Worm (Caenorhabditis elegans) whole organism, L1 larva: ENCODE measurements around the gene R74.2.

ENCODE experiments used
- C04F5.9 ChIP-seq: sonication (generic microtip); optimal IDR thresholded peaks from 2 replicates; lab custom pipeline; 2016; ENCODE audit warnings: missing genetic modification characterization, missing compliant biosample characterization
- aha-1 ChIP-seq: fragments of 150-350 bp; optimal IDR thresholded peaks from 2 replicates; lab custom pipeline; 2014; ENCODE audit warnings: missing biosample characterization, missing genetic modification characterization
- ama-1 ChIP-seq: fragments of 150-350 bp; optimal IDR thresholded peaks from 2 replicates; lab custom pipeline; 2014
- blmp-1 ChIP-seq: fragments of 150-350 bp; optimal IDR thresholded peaks from 2 replicates; lab custom pipeline; 2014; ENCODE audit warnings: missing biosample characterization, missing genetic modification characterization
- ceh-63 ChIP-seq: fragments of 200-800 bp; sonication (Bioruptor generic); optimal IDR thresholded peaks from 2 replicates; lab custom pipeline; 2018; ENCODE audit warnings: mild to moderate bottlenecking, missing genetic modification characterization, missing compliant biosample characterization
- ceh-82 ChIP-seq, 3 experiments: fragments of 150-350 bp in 1 of 3; sonication (generic microtip) in 2 of 3; optimal IDR thresholded peaks; 2 replicates each; lab custom pipeline; 2014 to 2017; ENCODE audit warnings: missing biosample characterization in 3 of 3, missing genetic modification characterization in 3 of 3
- ceh-88 ChIP-seq: fragments of 200-800 bp; sonication (Bioruptor generic); IDR thresholded peaks from 2 replicates; pipeline ENCODE4 v1.3.6; 2022; ENCODE audit warnings: missing genetic modification characterization, missing compliant biosample characterization
- ceh-90 ChIP-seq: sonication (generic microtip); optimal IDR thresholded peaks from 2 replicates; lab custom pipeline; 2016; ENCODE audit warnings: missing genetic modification characterization, missing compliant biosample characterization
- ces-1 ChIP-seq: fragments of 150-350 bp; optimal IDR thresholded peaks from 2 replicates; lab custom pipeline; 2014; ENCODE audit warnings: missing biosample characterization, missing genetic modification reagents, missing genetic modification characterization
- dpl-1 ChIP-seq, 3 experiments: fragments of 150-350 bp in 2 of 3; sonication (generic microtip) in 1 of 3; optimal IDR thresholded peaks; 2 replicates each; lab custom pipeline; 2014 to 2017; ENCODE audit warnings: missing biosample characterization in 3 of 3, missing genetic modification characterization in 3 of 3, missing genetic modification reagents in 3 of 3
- efl-1 ChIP-seq, 4 experiments: fragments of 150-350 bp; optimal IDR thresholded peaks in 3 of 4; peaks in 1 of 4; 1 replicate in 1 of 4; 2 replicates in 3 of 4; lab custom pipeline; 2014; ENCODE audit warnings: missing biosample characterization in 2 of 4, missing genetic modification characterization in 2 of 4, missing genetic modification reagents in 2 of 4
- egl-27 ChIP-seq, 2 experiments: fragments of 150-350 bp in 1 of 2; sonication (generic microtip); optimal IDR thresholded peaks; 3 replicates each; lab custom pipeline; 2017 to 2018; ENCODE audit warnings: missing biosample characterization in 2 of 2, missing genetic modification characterization in 2 of 2, missing genetic modification reagents in 2 of 2
- elt-2 ChIP-seq: sonication (generic microtip); optimal IDR thresholded peaks from 2 replicates; lab custom pipeline; 2016; ENCODE audit warnings: missing genetic modification characterization, mild to moderate bottlenecking, inconsistent platforms, missing compliant biosample characterization, missing genetic modification reagents
- ets-5 ChIP-seq: fragments of 200-800 bp; sonication (Bioruptor generic); IDR thresholded peaks from 2 replicates; pipeline ENCODE4 v1.3.6; 2022; ENCODE audit warnings: missing genetic modification characterization, missing compliant biosample characterization
- fkh-10 ChIP-seq: sonication (generic microtip); optimal IDR thresholded peaks from 2 replicates; lab custom pipeline; 2017; ENCODE audit warnings: missing biosample characterization, missing genetic modification reagents, missing genetic modification characterization
- fkh-4 ChIP-seq: sonication (generic microtip); optimal IDR thresholded peaks from 2 replicates; lab custom pipeline; 2016; ENCODE audit warnings: missing compliant biosample characterization, missing genetic modification characterization, borderline replicate concordance
- fkh-8 ChIP-seq: sonication (generic microtip); optimal IDR thresholded peaks from 2 replicates; lab custom pipeline; 2016; ENCODE audit warnings: mild to moderate bottlenecking, missing genetic modification characterization, missing compliant biosample characterization
- hlh-4 ChIP-seq: sonication (generic microtip); optimal IDR thresholded peaks from 2 replicates; lab custom pipeline; 2016; ENCODE audit warnings: mild to moderate bottlenecking, missing genetic modification characterization, missing compliant biosample characterization
- hpl-2 ChIP-seq: fragments of 150-350 bp; optimal IDR thresholded peaks from 2 replicates; lab custom pipeline; 2014; ENCODE audit warnings: missing biosample characterization, missing genetic modification reagents, missing genetic modification characterization
- irx-1 ChIP-seq: sonication (generic microtip); optimal IDR thresholded peaks from 2 replicates; lab custom pipeline; 2016; ENCODE audit warnings: missing genetic modification characterization, missing compliant biosample characterization
- lin-13 ChIP-seq: fragments of 150-350 bp; optimal IDR thresholded peaks from 2 replicates; lab custom pipeline; 2014; ENCODE audit warnings: missing biosample characterization, missing genetic modification reagents, missing genetic modification characterization
- lin-14 ChIP-seq: fragments of 200-800 bp; sonication (Bioruptor generic); optimal IDR thresholded peaks from 2 replicates; lab custom pipeline; 2018; ENCODE audit warnings: mild to moderate bottlenecking, missing genetic modification characterization, moderate library complexity, missing compliant biosample characterization
- lin-15B ChIP-seq: fragments of 150-350 bp; sonication (generic microtip); optimal IDR thresholded peaks from 3 replicates; lab custom pipeline; 2014; ENCODE audit warnings: missing biosample characterization, missing genetic modification characterization
- lin-35 ChIP-seq, 2 experiments: fragments of 150-350 bp; optimal IDR thresholded peaks; 2 replicates each; lab custom pipeline; 2014; ENCODE audit warnings: missing biosample characterization in 2 of 2, missing genetic modification characterization in 2 of 2, missing genetic modification reagents in 2 of 2
- lin-39 ChIP-seq: fragments of 150-350 bp; optimal IDR thresholded peaks from 2 replicates; lab custom pipeline; 2014; ENCODE audit warnings: missing biosample characterization, missing genetic modification reagents, missing genetic modification characterization
- lsy-2 ChIP-seq, 2 experiments: fragments of 150-350 bp; optimal IDR thresholded peaks; 2 replicates each; lab custom pipeline; 2014; ENCODE audit warnings: missing biosample characterization in 2 of 2, missing genetic modification characterization in 2 of 2
- mdl-1 ChIP-seq, 2 experiments: fragments of 150-350 bp; optimal IDR thresholded peaks; 2 replicates each; lab custom pipeline; 2014 to 2017; ENCODE audit warnings: missing biosample characterization in 2 of 2, missing genetic modification characterization in 2 of 2, inconsistent platforms in 1 of 2
- mef-2 ChIP-seq: fragments of 150-350 bp; optimal IDR thresholded peaks from 2 replicates; lab custom pipeline; 2014; ENCODE audit warnings: missing biosample characterization, missing genetic modification characterization
- nhr-12 ChIP-seq: sonication (generic microtip); optimal IDR thresholded peaks from 2 replicates; lab custom pipeline; 2017; ENCODE audit warnings: missing biosample characterization, missing genetic modification characterization
- nhr-20 ChIP-seq: sonication (generic microtip); optimal IDR thresholded peaks from 2 replicates; lab custom pipeline; 2016; ENCODE audit warnings: mild to moderate bottlenecking, missing genetic modification characterization, missing compliant biosample characterization
- nhr-237 ChIP-seq: fragments of 150-350 bp; optimal IDR thresholded peaks from 2 replicates; lab custom pipeline; 2014; ENCODE audit warnings: missing biosample characterization, missing genetic modification characterization
- nhr-47 ChIP-seq: sonication (generic microtip); optimal IDR thresholded peaks from 2 replicates; lab custom pipeline; 2016; ENCODE audit warnings: mild to moderate bottlenecking, missing genetic modification characterization, moderate library complexity, missing compliant biosample characterization
- nhr-71 ChIP-seq: sonication (generic microtip); optimal IDR thresholded peaks from 2 replicates; lab custom pipeline; 2016; ENCODE audit warnings: mild to moderate bottlenecking, missing genetic modification characterization, moderate library complexity, missing compliant biosample characterization
- nhr-77 ChIP-seq: fragments of 150-350 bp; optimal IDR thresholded peaks from 2 replicates; lab custom pipeline; 2014; ENCODE audit warnings: missing biosample characterization, missing genetic modification characterization
- pag-3 ChIP-seq: sonication (generic microtip); optimal IDR thresholded peaks from 2 replicates; lab custom pipeline; 2017; ENCODE audit warnings: missing genetic modification characterization, mild to moderate bottlenecking, missing compliant biosample characterization, antibody characterized with exemption, borderline replicate concordance; ENCODE audit not compliant: insufficient read depth
- skn-1 ChIP-seq: fragments of 150-350 bp; optimal IDR thresholded peaks from 2 replicates; lab custom pipeline; 2014; ENCODE audit warnings: missing biosample characterization, missing genetic modification characterization
- snu-23 ChIP-seq: sonication (generic microtip); optimal IDR thresholded peaks from 2 replicates; lab custom pipeline; 2016; ENCODE audit warnings: missing genetic modification characterization, missing compliant biosample characterization
- sox-4 ChIP-seq: sonication (generic microtip); optimal IDR thresholded peaks from 2 replicates; lab custom pipeline; 2016; ENCODE audit warnings: missing genetic modification characterization, missing compliant biosample characterization
- swsn-7 ChIP-seq: sonication (generic microtip); optimal IDR thresholded peaks from 2 replicates; lab custom pipeline; 2016; ENCODE audit warnings: missing genetic modification characterization, missing compliant biosample characterization
- tlp-1 ChIP-seq: fragments of 150-350 bp; optimal IDR thresholded peaks from 2 replicates; lab custom pipeline; 2014; ENCODE audit warnings: missing biosample characterization, missing genetic modification characterization
- unc-130 ChIP-seq: fragments of 150-350 bp; optimal IDR thresholded peaks from 2 replicates; lab custom pipeline; 2017; ENCODE audit warnings: missing biosample characterization, missing genetic modification characterization, inconsistent platforms
- unc-86 ChIP-seq: sonication (generic microtip); optimal IDR thresholded peaks from 2 replicates; lab custom pipeline; 2016; ENCODE audit warnings: missing genetic modification characterization, missing compliant biosample characterization
- unc-98 ChIP-seq: fragments of 200-800 bp; sonication (Bioruptor generic); IDR thresholded peaks from 2 replicates; pipeline ENCODE4 v1.3.6; 2022; ENCODE audit warnings: missing genetic modification characterization, missing compliant biosample characterization
- vab-15 ChIP-seq: sonication (generic microtip); optimal IDR thresholded peaks from 2 replicates; lab custom pipeline; 2017; ENCODE audit warnings: missing genotype, mild to moderate bottlenecking, missing genetic modification characterization, missing compliant biosample characterization
- xbp-1 ChIP-seq: sonication (generic microtip); optimal IDR thresholded peaks from 2 replicates; lab custom pipeline; 2016; ENCODE audit warnings: missing genetic modification characterization, missing compliant biosample characterization
- zip-4 ChIP-seq: fragments of 200-800 bp; sonication (Bioruptor generic); optimal IDR thresholded peaks from 2 replicates; lab custom pipeline; 2018; ENCODE audit warnings: mild to moderate bottlenecking, missing genetic modification characterization, moderate library complexity, missing compliant biosample characterization
- ztf-11 ChIP-seq, 2 experiments: sonication (generic microtip); optimal IDR thresholded peaks; 2 replicates each; lab custom pipeline; 2016 to 2017; ENCODE audit warnings: missing genetic modification characterization in 2 of 2, missing biosample characterization in 1 of 2, missing compliant biosample characterization in 1 of 2
- ztf-4 ChIP-seq: fragments of 150-350 bp; optimal IDR thresholded peaks from 2 replicates; lab custom pipeline; 2014; ENCODE audit warnings: missing biosample characterization, missing genetic modification characterization

The R74.2 gene

DNA sequence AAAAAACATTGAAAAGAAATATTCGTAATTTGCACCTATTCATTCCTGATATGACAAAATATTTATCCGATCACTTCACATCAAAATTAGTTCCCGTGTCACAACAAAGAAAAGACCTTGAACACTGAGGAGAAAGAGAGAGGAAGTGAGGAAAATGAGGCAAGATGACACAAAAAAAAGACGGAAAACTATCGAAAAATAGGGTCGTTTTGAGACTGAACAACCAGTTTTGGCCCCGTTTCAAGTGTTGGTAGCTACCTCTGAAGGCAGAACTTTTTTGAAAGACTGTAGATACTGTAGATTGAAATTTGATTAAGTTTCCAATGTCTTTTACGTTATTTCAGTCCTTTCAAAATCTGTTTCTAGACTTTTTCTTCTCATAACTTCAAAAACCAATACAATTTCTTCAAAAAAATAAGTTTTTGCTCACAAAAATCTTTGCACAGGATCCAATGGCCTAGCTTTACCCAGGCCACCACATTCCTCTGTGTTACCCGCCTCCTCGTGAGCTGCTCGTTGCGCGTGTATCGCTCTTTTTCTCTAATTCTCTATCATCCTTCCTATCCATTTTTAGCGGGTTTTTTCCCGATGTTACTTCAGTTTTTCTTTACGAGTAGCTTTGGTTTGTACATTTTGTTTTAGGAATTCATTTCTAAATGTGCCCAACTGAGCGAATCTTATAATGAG is 8.5 kb downstream of the R74.2 start (continued):
- TF ChIP-seq mdl-1 (tag; optimal IDR thresholded peaks at IDR 0.05; lab: Kevin White, UChicago) (peak; percentile 63 to 90), tlp-1 (tag; lab: Kevin White, UChicago) (no peak), ztf-4 (tag; lab: Kevin White, UChicago) (no peak), lin-35 (GFP tag; optimal IDR thresholded peaks at IDR 0.05; lab: Kevin White, UChicago) (peak in 1 of 2 experiments; percentile 69), pag-3 (no peak), hpl-2 (GFP tag; lab: Kevin White, UChicago) (no peak), ets-5 (no peak), unc-86 (peak; percentile 73), hlh-4 (tag; lab: Kevin White, UChicago) (no peak), fkh-4 (tag; lab: Kevin White, UChicago) (peak; percentile 47), blmp-1 (tag; lab: Kevin White, UChicago) (no peak), ceh-88 (peak; percentile 38; the same call in 1 of the 2 replicates), unc-130 (tag; lab: Kevin White, UChicago) (no peak), zip-4 (GFP tag; lab: Kevin White, UChicago) (peak; percentile 15), skn-1 (tag; lab: Kevin White, UChicago) (peak; percentile 75), C04F5.9 (tag; lab: Kevin White, UChicago) (no peak), unc-98 (0 out of 2 replicates have a peak, but pooled peaks have one; percentile 49), irx-1 (tag; lab: Kevin White, UChicago) (peak; percentile 71), swsn-7 (peak; percentile 55), aha-1 (tag; lab: Kevin White, UChicago) (no peak), nhr-12 (tag; lab: Kevin White, UChicago) (no peak), sox-4 (tag; lab: Kevin White, UChicago) (peak; percentile 15), vab-15 (tag; lab: Kevin White, UChicago) (no peak), fkh-10 (GFP tag; lab: Kevin White, UChicago) (peak; percentile 42), lin-14 (peak; percentile 83), xbp-1 (tag; lab: Kevin White, UChicago) (no peak), ces-1 (no peak)
- TF ChIP-seq, all 84 proteins: peak for 41

DNA sequence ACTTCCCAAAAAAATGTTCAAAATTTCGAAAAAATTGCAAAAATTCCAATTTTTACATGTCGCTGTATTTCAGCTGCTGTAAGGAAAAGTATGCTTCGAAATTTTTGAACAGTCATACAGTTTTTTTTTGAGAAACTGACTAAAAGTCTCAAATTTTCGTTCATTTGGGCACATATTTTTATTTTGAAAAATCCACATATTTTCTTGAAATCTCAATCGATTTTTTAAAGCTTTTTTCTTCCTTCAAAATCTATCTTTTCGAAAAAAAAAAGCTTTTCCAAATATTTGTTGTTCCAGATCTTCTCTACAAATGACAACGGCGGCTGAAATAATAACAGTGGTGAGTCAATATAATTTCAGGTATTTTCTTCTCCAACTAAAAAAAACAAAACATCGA is 9.0 kb downstream of the R74.2 start, which contains the start of gene asd-1:
Gene asd-1, plus strand, starts transcription at position 298 of the 397 bp plus-strand sequence.
- TF ChIP-seq ceh-88 (no peak), nhr-237 (tag; lab: Kevin White, UChicago) (no peak), nhr-77 (tag; lab: Kevin White, UChicago) (no peak), ama-1 (lab: Kevin White, UChicago) (no peak), snu-23 (no peak), aha-1 (tag; lab: Kevin White, UChicago) (no peak), mef-2 (tag; lab: Kevin White, UChicago) (no peak), ceh-82 (tag; optimal IDR thresholded peaks at IDR 0.05; lab: Kevin White, UChicago) (no peak), unc-86 (no peak), efl-1 (optimal IDR thresholded peaks at IDR 0.05; lab: Kevin White, UChicago) (no peak), efl-1 (GFP tag; optimal IDR thresholded peaks at IDR 0.05 in 1 of 2; lab: Kevin White, UChicago) (no peak), elt-2 (tag; lab: Kevin White, UChicago) (no peak), lin-13 (no peak)
- TF ChIP-seq, all 84 proteins: peak for 0

DNA sequence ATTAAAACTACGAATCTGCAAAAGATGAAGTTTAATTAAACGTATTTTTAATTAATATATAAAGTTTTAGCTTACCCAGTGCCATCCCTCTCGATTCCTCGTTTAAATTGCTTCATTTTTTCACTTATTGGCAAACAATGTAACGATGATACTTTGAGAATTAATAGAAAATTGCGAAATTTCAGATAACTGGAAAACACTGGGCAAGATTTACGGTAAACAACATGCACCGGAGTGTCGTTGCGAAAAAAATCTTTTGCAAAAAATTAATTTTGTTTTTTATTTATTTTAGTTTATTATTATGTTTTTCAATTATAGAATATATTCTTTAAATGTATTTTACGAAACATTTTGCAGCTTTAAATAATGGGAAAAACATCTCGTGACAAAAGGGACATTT is 16.1 kb downstream of the R74.2 start, which contains the start of the genes pelo-1 and R74.7:
Gene pelo-1, minus strand, starts transcription at position 151 of the 400 bp plus-strand sequence.
Gene R74.7, plus strand, starts transcription at position 358 of the 400 bp plus-strand sequence.
- TF ChIP-seq nhr-77 (tag; lab: Kevin White, UChicago): no peak
- TF ChIP-seq lsy-2 (tag; optimal IDR thresholded peaks at IDR 0.05; lab: Kevin White, UChicago): peak in 1 of 2 experiments; percentile 66
- TF ChIP-seq nhr-71 (tag; lab: Kevin White, UChicago): peak; percentile 41
- peak in 1 of 2 experiments; percentile 47 for TF ChIP-seq lin-35 (GFP tag; optimal IDR thresholded peaks at IDR 0.05; lab: Kevin White, UChicago)
- TF ChIP-seq lin-15B (tag; lab: Kevin White, UChicago): peak; percentile 21
- peak; percentile 82 for TF ChIP-seq zip-4 (GFP tag; lab: Kevin White, UChicago)
- no peak for TF ChIP-seq ztf-11 (tag; optimal IDR thresholded peaks at IDR 0.05; lab: Kevin White, UChicago)
- peak; percentile 79 for TF ChIP-seq skn-1 (tag; lab: Kevin White, UChicago)
- TF ChIP-seq egl-27 (tag; optimal IDR thresholded peaks at IDR 0.05; lab: Kevin White, UChicago): no peak
- TF ChIP-seq blmp-1 (tag; lab: Kevin White, UChicago): peak; percentile 29
- TF ChIP-seq snu-23: peak; percentile 18
- TF ChIP-seq ceh-63: no peak
- TF ChIP-seq nhr-47 (tag; lab: Kevin White, UChicago): peak; percentile 38
- TF ChIP-seq nhr-20: peak; percentile 1
- TF ChIP-seq ceh-82 (tag; optimal IDR thresholded peaks at IDR 0.05; lab: Kevin White, UChicago): peak in 2 of 3 experiments; percentile 11 to 38
- peak; percentile 8 for TF ChIP-seq lin-39 (tag; lab: Kevin White, UChicago)
- TF ChIP-seq dpl-1 (GFP tag; optimal IDR thresholded peaks at IDR 0.05; lab: Kevin White, UChicago): peak in 1 of 3 experiments; percentile 29
- peak; percentile 36 for TF ChIP-seq lin-14
- peak; percentile 2 for TF ChIP-seq swsn-7
- no peak for TF ChIP-seq ceh-90 (tag; lab: Kevin White, UChicago)
- TF ChIP-seq fkh-8 (tag; lab: Kevin White, UChicago): peak; percentile 36
